Worm (Caenorhabditis elegans) whole organism, mixed stage, embryonic: Measurements from ENCODE around the gene nspc-13.

ENCODE experiments used
- blmp-1 ChIP-seq: fragments of 150-350 bp; optimal IDR thresholded peaks from 2 replicates; lab custom pipeline; 2014; ENCODE audit warnings: missing biosample characterization, missing genetic modification characterization
- hlh-1 ChIP-seq: fragments of 150-350 bp; optimal IDR thresholded peaks from 2 replicates; lab custom pipeline; 2014; ENCODE audit warnings: missing biosample characterization, missing genetic modification reagents, missing genetic modification characterization
- mab-5 ChIP-seq: fragments of 150-350 bp; optimal IDR thresholded peaks from 2 replicates; lab custom pipeline; 2014; ENCODE audit warnings: missing biosample characterization, missing genetic modification characterization
- nhr-28 ChIP-seq: fragments of 150-350 bp; optimal IDR thresholded peaks from 2 replicates; lab custom pipeline; 2014; ENCODE audit warnings: missing biosample characterization, missing genetic modification characterization
- nhr-76 ChIP-seq: sonication (generic microtip); optimal IDR thresholded peaks from 2 replicates; lab custom pipeline; 2017; ENCODE audit warnings: missing biosample characterization, missing genetic modification characterization
- pha-4 ChIP-seq: fragments of 150-350 bp; optimal IDR thresholded peaks from 2 replicates; lab custom pipeline; 2018; ENCODE audit warnings: missing biosample characterization, missing genetic modification reagents, missing genetic modification characterization
- sptf-1 ChIP-seq: sonication (generic microtip); optimal IDR thresholded peaks from 2 replicates; lab custom pipeline; 2017; ENCODE audit warnings: mild to moderate bottlenecking, missing genetic modification characterization, moderate library complexity, missing compliant biosample characterization
- ztf-11 ChIP-seq: fragments of 150-350 bp; optimal IDR thresholded peaks from 2 replicates; lab custom pipeline; 2014; ENCODE audit warnings: missing biosample characterization, missing genetic modification characterization

ce11 chrX:12346729-12347128 lies 10.5 kb upstream of the nspc-13 start, which contains the start of gene F42F12.11:
- no peak for TF ChIP-seq pha-4 (tag; lab: Kevin White, UChicago)
- no peak for TF ChIP-seq ztf-11
- TF ChIP-seq mab-5 (tag; lab: Kevin White, UChicago), result no peak
- TF ChIP-seq sptf-1 (tag; lab: Kevin White, UChicago), result no peak
- TF ChIP-seq nhr-28 (tag; lab: Kevin White, UChicago), result no peak
- TF ChIP-seq hlh-1 (tag; lab: Kevin White, UChicago), result no peak
- no peak for TF ChIP-seq nhr-76 (tag; lab: Kevin White, UChicago)
- no peak for TF ChIP-seq blmp-1 (tag; lab: Kevin White, UChicago)
